Worm (Caenorhabditis elegans) whole organism, mixed stage, embryonic: ENCODE data around the gene Y43F8B.22.

Source experiments
- cnd-1 ChIP-seq: fragments of 200-800 bp; sonication (Bioruptor generic); optimal IDR thresholded peaks from 2 replicates; lab custom pipeline; 2018; ENCODE audit warnings: mild to moderate bottlenecking, missing genetic modification characterization, missing compliant biosample characterization
- mep-1 ChIP-seq: fragments of 150-350 bp; optimal IDR thresholded peaks from 2 replicates; lab custom pipeline; 2017; ENCODE audit warnings: missing biosample characterization, missing genetic modification reagents, missing genetic modification characterization, inconsistent platforms
- pha-4 ChIP-seq: fragments of 150-350 bp; optimal IDR thresholded peaks from 2 replicates; lab custom pipeline; 2018; ENCODE audit warnings: missing biosample characterization, missing genetic modification reagents, missing genetic modification characterization

ce11 chrV:19497087-19497486, 14.5 kb downstream of the Y43F8B.22 start:
- TF ChIP-seq pha-4 (tag; lab: Kevin White, UChicago) = no peak
- no peak for TF ChIP-seq cnd-1 (tag; lab: Kevin White, UChicago)
- no peak for TF ChIP-seq mep-1 (tag; lab: Kevin White, UChicago)
